Worm (Caenorhabditis elegans) whole organism, L3 larva: ENCODE measurements around the gene C03E10.3.

Experiments used
- lin-39 ChIP-seq: fragments of 150-350 bp; optimal IDR thresholded peaks from 2 replicates; lab custom pipeline; 2018; ENCODE audit warnings: missing biosample characterization, missing genetic modification reagents, missing genetic modification characterization
- ztf-11 ChIP-seq: fragments of 150-350 bp; optimal IDR thresholded peaks from 2 replicates; lab custom pipeline; 2014; ENCODE audit warnings: missing biosample characterization, missing genetic modification characterization

DNA sequence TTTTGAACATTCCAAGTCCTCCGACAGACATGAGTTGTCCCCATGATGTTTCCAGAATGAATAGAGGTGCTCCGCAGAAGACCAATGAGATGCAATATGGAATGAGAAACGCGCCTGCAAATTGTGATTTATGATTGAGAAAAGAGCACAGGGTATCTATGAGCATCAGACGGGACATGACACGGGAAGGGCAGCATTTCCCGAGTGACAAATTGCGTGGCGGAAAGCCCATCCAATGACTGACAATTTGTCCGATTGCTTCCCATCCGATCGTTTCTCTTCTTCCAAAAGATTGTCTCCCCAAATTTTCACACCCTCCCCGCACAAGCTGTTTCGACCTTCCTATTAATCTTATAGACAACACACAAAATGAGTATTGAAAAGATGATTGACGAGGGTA lies 21.6 kb downstream of the C03E10.3 start:
- no peak for TF ChIP-seq lin-39 (tag; lab: Kevin White, UChicago)
- TF ChIP-seq ztf-11 (tag; lab: Kevin White, UChicago): no peak
